Worm (Caenorhabditis elegans) whole organism, mixed stage, embryonic: Measurements from ENCODE around the gene H04M03.3.

Source experiments
- ham-2 ChIP-seq: fragments of 200-800 bp; sonication (Bioruptor generic); optimal IDR thresholded peaks from 2 replicates; lab custom pipeline; 2018; ENCODE audit warnings: mild to moderate bottlenecking, missing genetic modification characterization, missing compliant biosample characterization
- lin-32 ChIP-seq: fragments of 200-800 bp; sonication (Bioruptor generic); optimal IDR thresholded peaks from 2 replicates; lab custom pipeline; 2018; ENCODE audit warnings: mild to moderate bottlenecking, missing genetic modification characterization, missing compliant biosample characterization
- lsy-2 ChIP-seq: fragments of 150-350 bp; optimal IDR thresholded peaks from 2 replicates; lab custom pipeline; 2014; ENCODE audit warnings: missing biosample characterization, missing genetic modification characterization
- mab-5 ChIP-seq: fragments of 150-350 bp; optimal IDR thresholded peaks from 2 replicates; lab custom pipeline; 2014; ENCODE audit warnings: missing biosample characterization, missing genetic modification characterization
- nhr-12 ChIP-seq: fragments of 150-350 bp; optimal IDR thresholded peaks from 2 replicates; lab custom pipeline; 2014; ENCODE audit warnings: missing biosample characterization, missing genetic modification characterization
- nhr-237 ChIP-seq: fragments of 150-350 bp; optimal IDR thresholded peaks from 2 replicates; lab custom pipeline; 2014; ENCODE audit warnings: missing biosample characterization, missing genetic modification characterization
- nhr-28 ChIP-seq: fragments of 150-350 bp; optimal IDR thresholded peaks from 2 replicates; lab custom pipeline; 2014; ENCODE audit warnings: missing biosample characterization, missing genetic modification characterization
- nhr-76 ChIP-seq: sonication (generic microtip); optimal IDR thresholded peaks from 2 replicates; lab custom pipeline; 2017; ENCODE audit warnings: missing biosample characterization, missing genetic modification characterization
- pha-4 ChIP-seq: fragments of 150-350 bp; optimal IDR thresholded peaks from 2 replicates; lab custom pipeline; 2018; ENCODE audit warnings: missing biosample characterization, missing genetic modification reagents, missing genetic modification characterization
- sem-2 ChIP-seq: fragments of 200-800 bp; sonication (Bioruptor generic); optimal IDR thresholded peaks from 2 replicates; lab custom pipeline; 2018; ENCODE audit warnings: mild to moderate bottlenecking, missing genetic modification characterization, missing compliant biosample characterization
- unc-120 ChIP-seq: sonication (generic microtip); optimal IDR thresholded peaks from 2 replicates; lab custom pipeline; 2017; ENCODE audit warnings: missing genetic modification characterization, missing compliant biosample characterization; ENCODE audit not compliant: poor library complexity, severe bottlenecking
- unc-39 ChIP-seq: fragments of 150-350 bp; optimal IDR thresholded peaks from 2 replicates; lab custom pipeline; 2014; ENCODE audit warnings: missing biosample characterization, missing genetic modification characterization
- ztf-11 ChIP-seq: fragments of 150-350 bp; optimal IDR thresholded peaks from 2 replicates; lab custom pipeline; 2014; ENCODE audit warnings: missing biosample characterization, missing genetic modification characterization

- TF ChIP-seq nhr-12 (tag; lab: Kevin White, UChicago) (no peak), ztf-11 (tag; lab: Kevin White, UChicago) (no peak), mab-5 (tag; lab: Kevin White, UChicago) (no peak), unc-39 (no peak), unc-120 (tag; lab: Kevin White, UChicago) (no peak), ham-2 (no peak), sem-2 (GFP tag; lab: Kevin White, UChicago) (no peak), nhr-76 (tag; lab: Kevin White, UChicago) (no peak), pha-4 (tag; lab: Kevin White, UChicago) (no peak), lin-32 (GFP tag; lab: Kevin White, UChicago) (no peak), nhr-28 (tag; lab: Kevin White, UChicago) (no peak), nhr-237 (tag; lab: Kevin White, UChicago) (no peak), lsy-2 (tag; lab: Kevin White, UChicago) (no peak)
Observed at ce11 chrIV:5870072-5870471, 21.3 kb upstream of the H04M03.3 start, which contains the start of gene srv-17.
